Fruit fly (Drosophila melanogaster) whole organism, embryonic: ENCODE data around the gene Hsp67Ba.
A peak's percentile ranks its signal among the peaks of the same experiment; 100 is the strongest.

Experiments used
- Bgb ChIP-seq: fragments of 200-800 bp; sonication (Bioruptor generic); IDR thresholded peaks from 2 replicates; pipeline ENCODE4 v1.3.6; 2022; ENCODE audit warnings: missing biosample characterization, missing genetic modification characterization; ENCODE audit not compliant: partially characterized antibody
- BtbVII ChIP-seq: fragments of 200-800 bp; sonication (Bioruptor generic); optimal IDR thresholded peaks from 3 replicates; lab custom pipeline; 2017; ENCODE audit warnings: missing biosample characterization, mild to moderate bottlenecking, missing genetic modification characterization
- CG11247 ChIP-seq: fragments of 200-800 bp; sonication (Bioruptor generic); IDR thresholded peaks from 2 replicates; pipeline ENCODE4 v1.3.6; 2022; ENCODE audit warnings: missing biosample characterization, missing genetic modification characterization
- CG11398 ChIP-seq: fragments of 200-800 bp; sonication (Bioruptor generic); optimal IDR thresholded peaks from 2 replicates; lab custom pipeline; 2016; ENCODE audit warnings: missing biosample characterization, missing genetic modification characterization
- CG11723 ChIP-seq: fragments of 200-800 bp; sonication (Bioruptor generic); optimal IDR thresholded peaks from 2 replicates; lab custom pipeline; 2017; ENCODE audit warnings: missing biosample characterization, mild to moderate bottlenecking, missing genetic modification characterization
- CG12942 ChIP-seq: fragments of 200-800 bp; sonication (Bioruptor generic); optimal IDR thresholded peaks from 3 replicates; lab custom pipeline; 2016; ENCODE audit warnings: missing biosample characterization, missing genetic modification characterization
- CG13775 ChIP-seq: fragments of 200-800 bp; sonication (Bioruptor generic); optimal IDR thresholded peaks from 3 replicates; lab custom pipeline; 2017; ENCODE audit warnings: missing biosample characterization, mild to moderate bottlenecking, missing genetic modification characterization
- CG15479 ChIP-seq: fragments of 200-800 bp; sonication (Bioruptor generic); optimal IDR thresholded peaks from 3 replicates; lab custom pipeline; 2019; ENCODE audit warnings: missing biosample characterization, mild to moderate bottlenecking, missing genetic modification characterization, moderate library complexity
- CG15514 ChIP-seq: fragments of 200-800 bp; sonication (Bioruptor generic); optimal IDR thresholded peaks from 3 replicates; lab custom pipeline; 2017; ENCODE audit warnings: missing biosample characterization, missing genetic modification characterization, mild to moderate bottlenecking, moderate library complexity, missing genetic modification reagents
- CG16815 ChIP-seq: fragments of 200-800 bp; sonication (Bioruptor generic); optimal IDR thresholded peaks from 3 replicates; lab custom pipeline; 2017; ENCODE audit warnings: missing biosample characterization, mild to moderate bottlenecking, missing genetic modification characterization
- CG17359 ChIP-seq: fragments of 200-800 bp; sonication (Bioruptor generic); optimal IDR thresholded peaks from 3 replicates; lab custom pipeline; 2018; ENCODE audit warnings: missing biosample characterization, mild to moderate bottlenecking, missing genetic modification characterization, moderate library complexity
- CG17385 ChIP-seq: fragments of 200-800 bp; sonication (Bioruptor generic); optimal IDR thresholded peaks from 3 replicates; lab custom pipeline; 2018; ENCODE audit warnings: missing biosample characterization, mild to moderate bottlenecking, missing genetic modification characterization
- CG18262 ChIP-seq: fragments of 200-800 bp; optimal IDR thresholded peaks from 3 replicates; lab custom pipeline; 2019; ENCODE audit warnings: missing biosample characterization, mild to moderate bottlenecking, missing genetic modification characterization, moderate library complexity
- CG18764 ChIP-seq: fragments of 200-800 bp; sonication (Bioruptor generic); optimal IDR thresholded peaks from 3 replicates; lab custom pipeline; 2016; ENCODE audit warnings: missing biosample characterization, missing genetic modification characterization
- CG2678 ChIP-seq: fragments of 200-800 bp; sonication (Bioruptor generic); optimal IDR thresholded peaks from 3 replicates; lab custom pipeline; 2019; ENCODE audit warnings: missing biosample characterization, mild to moderate bottlenecking, missing genetic modification characterization, moderate library complexity
- CG30403 ChIP-seq: fragments of 200-800 bp; sonication (Bioruptor generic); optimal IDR thresholded peaks from 3 replicates; lab custom pipeline; 2016; ENCODE audit warnings: missing biosample characterization, missing genetic modification characterization
- CG31388 ChIP-seq: fragments of 200-800 bp; sonication (Bioruptor generic); optimal IDR thresholded peaks from 2 replicates; lab custom pipeline; 2016; ENCODE audit warnings: missing biosample characterization, missing genetic modification characterization
- CG32767 ChIP-seq: fragments of 200-800 bp; sonication (Bioruptor generic); IDR thresholded peaks from 2 replicates; pipeline ENCODE4 v1.3.6; 2022; ENCODE audit warnings: missing biosample characterization, missing genetic modification characterization
- CG32772 ChIP-seq: fragments of 200-800 bp; sonication (Bioruptor generic); IDR thresholded peaks from 2 replicates; pipeline ENCODE4 v1.3.6; 2022; ENCODE audit warnings: missing biosample characterization, missing genetic modification characterization
- CG3407 ChIP-seq: fragments of 200-800 bp; sonication (Bioruptor generic); optimal IDR thresholded peaks from 2 replicates; lab custom pipeline; 2018; ENCODE audit warnings: missing biosample characterization, mild to moderate bottlenecking, missing genetic modification characterization
- CG34224 ChIP-seq: fragments of 200-800 bp; sonication (Bioruptor generic); IDR thresholded peaks from 3 replicates; pipeline ENCODE4 v1.3.6; 2022; ENCODE audit warnings: missing biosample characterization, missing genetic modification characterization; ENCODE audit not compliant: partially characterized antibody
- CG5953 ChIP-seq: fragments of 200-800 bp; sonication (Bioruptor generic); IDR thresholded peaks from 2 replicates; pipeline ENCODE4 v1.3.6; 2022; ENCODE audit warnings: missing biosample characterization, missing genetic modification characterization
- CG7357 ChIP-seq: fragments of 200-800 bp; sonication (Bioruptor generic); IDR thresholded peaks from 3 replicates; pipeline ENCODE4 v1.3.6; 2022; ENCODE audit warnings: missing biosample characterization, missing genetic modification characterization
- CG8089 ChIP-seq: fragments of 200-800 bp; sonication (Bioruptor generic); optimal IDR thresholded peaks from 3 replicates; lab custom pipeline; 2016; ENCODE audit warnings: missing biosample characterization, missing genetic modification characterization
- CG8944 ChIP-seq: fragments of 200-800 bp; sonication (Bioruptor generic); optimal IDR thresholded peaks from 3 replicates; lab custom pipeline; 2016; ENCODE audit warnings: missing biosample characterization, missing genetic modification characterization
- CG9215 ChIP-seq: fragments of 200-800 bp; sonication (Bioruptor generic); IDR thresholded peaks from 2 replicates; pipeline ENCODE4 v1.3.6; 2022; ENCODE audit warnings: missing biosample characterization, missing genetic modification characterization
- CG9797 ChIP-seq: fragments of 200-800 bp; sonication (Bioruptor generic); optimal IDR thresholded peaks from 3 replicates; lab custom pipeline; 2018; ENCODE audit warnings: missing biosample characterization, mild to moderate bottlenecking, missing genetic modification characterization
- CoRest ChIP-seq: fragments of 200-800 bp; sonication (Bioruptor generic); optimal IDR thresholded peaks from 3 replicates; lab custom pipeline; 2018; ENCODE audit warnings: missing biosample characterization, mild to moderate bottlenecking, missing genetic modification characterization, moderate library complexity
- Dll ChIP-seq: fragments of 200-800 bp; sonication (Bioruptor generic); IDR thresholded peaks from 4 replicates; pipeline ENCODE4 v1.3.6; 2022; ENCODE audit warnings: missing biosample characterization, missing genetic modification characterization; ENCODE audit not compliant: partially characterized antibody
- Eip74EF ChIP-seq, 2 experiments: fragments of 200-800 bp in 1 of 2; fragments of >200 bp in 1 of 2; sonication (Bioruptor generic) in 1 of 2; optimal IDR thresholded peaks; 2 replicates each; lab custom pipeline; 2017 to 2019; ENCODE audit warnings: missing biosample characterization in 2 of 2, missing genetic modification characterization in 2 of 2, mild to moderate bottlenecking in 1 of 2, moderate library complexity in 1 of 2
- Kr ChIP-seq: fragments of 200-800 bp; sonication (Bioruptor generic); optimal IDR thresholded peaks from 2 replicates; lab custom pipeline; 2017; ENCODE audit warnings: missing biosample characterization, mild to moderate bottlenecking, missing genetic modification characterization
- Lpt ChIP-seq: fragments of >200 bp; optimal IDR thresholded peaks from 2 replicates; lab custom pipeline; 2018; ENCODE audit warnings: missing biosample characterization, missing genetic modification characterization
- MESR4 ChIP-seq: fragments of 200-800 bp; sonication (Bioruptor generic); optimal IDR thresholded peaks from 2 replicates; lab custom pipeline; 2018; ENCODE audit warnings: missing biosample characterization, mild to moderate bottlenecking, missing genetic modification characterization, moderate library complexity
- Myb ChIP-seq: fragments of 200-800 bp; sonication (Bioruptor generic); optimal IDR thresholded peaks from 2 replicates; lab custom pipeline; 2016; ENCODE audit warnings: missing biosample characterization, missing genetic modification characterization
- Taf1 ChIP-seq: fragments of 200-800 bp; sonication (Bioruptor generic); IDR thresholded peaks from 2 replicates; pipeline ENCODE4 v1.3.6; 2022; ENCODE audit warnings: missing biosample characterization, missing genetic modification characterization
- Xbp1 ChIP-seq: fragments of 200-800 bp; sonication (Bioruptor generic); optimal IDR thresholded peaks from 3 replicates; lab custom pipeline; 2016; ENCODE audit warnings: missing biosample characterization, mild to moderate bottlenecking, missing genetic modification characterization
- cad ChIP-seq: fragments of >200 bp; optimal IDR thresholded peaks from 2 replicates; lab custom pipeline; 2017; ENCODE audit warnings: missing biosample characterization, missing genetic modification characterization
- chif ChIP-seq, 2 experiments: fragments of 200-800 bp; sonication (Bioruptor generic); optimal IDR thresholded peaks; 3 replicates each; lab custom pipeline; 2016; ENCODE audit warnings: missing biosample characterization in 2 of 2, missing genetic modification characterization in 2 of 2
- dm ChIP-seq: fragments of 200-800 bp; sonication (Bioruptor generic); optimal IDR thresholded peaks from 3 replicates; lab custom pipeline; 2016; ENCODE audit warnings: missing biosample characterization, missing genetic modification characterization
- dmrt11E ChIP-seq: fragments of 200-800 bp; sonication (Bioruptor generic); optimal IDR thresholded peaks from 3 replicates; lab custom pipeline; 2018; ENCODE audit warnings: missing biosample characterization, mild to moderate bottlenecking, missing genetic modification characterization, moderate library complexity
- emc ChIP-seq: fragments of 200-800 bp; sonication (Bioruptor generic); optimal IDR thresholded peaks from 2 replicates; lab custom pipeline; 2016; ENCODE audit warnings: missing biosample characterization, missing genetic modification characterization
- eve ChIP-seq, 2 experiments: fragments of >200 bp; optimal IDR thresholded peaks; 2 replicates each; lab custom pipeline; 2017; ENCODE audit warnings: missing biosample characterization in 2 of 2, missing genetic modification characterization in 2 of 2
- ind ChIP-seq: fragments of 200-800 bp; sonication (Bioruptor generic); optimal IDR thresholded peaks from 3 replicates; lab custom pipeline; 2016; ENCODE audit warnings: missing biosample characterization, missing genetic modification characterization
- lilli ChIP-seq: fragments of 200-800 bp; sonication (Bioruptor generic); optimal IDR thresholded peaks from 3 replicates; lab custom pipeline; 2016; ENCODE audit warnings: missing biosample characterization, missing genetic modification characterization
- nau ChIP-seq: fragments of 200-800 bp; sonication (Bioruptor generic); optimal IDR thresholded peaks from 3 replicates; lab custom pipeline; 2017; ENCODE audit warnings: missing biosample characterization, mild to moderate bottlenecking, missing genetic modification characterization, missing genetic modification reagents
- run ChIP-seq: fragments of 200-800 bp; sonication (Bioruptor generic); optimal IDR thresholded peaks from 3 replicates; lab custom pipeline; 2018; ENCODE audit warnings: missing biosample characterization, mild to moderate bottlenecking, missing genetic modification characterization
- sug ChIP-seq: fragments of 200-800 bp; optimal IDR thresholded peaks from 2 replicates; lab custom pipeline; 2019; ENCODE audit warnings: missing biosample characterization, mild to moderate bottlenecking, missing genetic modification characterization, moderate library complexity
- tll ChIP-seq, 2 experiments: fragments of 200-800 bp in 1 of 2; fragments of >200 bp in 1 of 2; sonication (Bioruptor generic) in 1 of 2; optimal IDR thresholded peaks; 2 replicates each; lab custom pipeline; 2017 to 2019; ENCODE audit warnings: missing biosample characterization in 2 of 2, missing genetic modification characterization in 2 of 2, mild to moderate bottlenecking in 1 of 2, moderate library complexity in 1 of 2
- zen ChIP-seq: fragments of 200-800 bp; sonication (Bioruptor generic); optimal IDR thresholded peaks from 3 replicates; lab custom pipeline; 2018; ENCODE audit warnings: missing biosample characterization, mild to moderate bottlenecking, missing genetic modification characterization, moderate library complexity
- zfh2 ChIP-seq: fragments of 200-800 bp; sonication (Bioruptor generic); optimal IDR thresholded peaks from 2 replicates; lab custom pipeline; 2016; ENCODE audit warnings: missing biosample characterization, missing genetic modification characterization

Hsp67Ba gene

dm6 chr3L:9370907-9371365 is 8.4 kb downstream of the Hsp67Ba start, which contains the start of gene Fdx1 (continued):
- TF ChIP-seq CG18764 (GFP tag; lab: Kevin White, UChicago) = peak; percentile 21
- no peak for TF ChIP-seq CG17359 (tag; lab: Kevin White, UChicago)
- no peak for TF ChIP-seq dmrt11E
- peak; percentile 27 for TF ChIP-seq CG13775
- TF ChIP-seq CG15514 (GFP tag; lab: Kevin White, UChicago) = peak; percentile 64
- no peak for TF ChIP-seq Myb (GFP tag; lab: Kevin White, UChicago)
- TF ChIP-seq MESR4 (GFP tag; lab: Kevin White, UChicago) = peak; percentile 12
- TF ChIP-seq CG9797 = no peak
- TF ChIP-seq CG34224 = peak; percentile 47; the same call in 2 of the 3 replicates
- TF ChIP-seq emc (GFP tag; lab: Kevin White, UChicago) = no peak
- peak; percentile 12 for TF ChIP-seq zfh2 (GFP tag; lab: Kevin White, UChicago)
- TF ChIP-seq Lpt (GFP tag; lab: Kevin White, UChicago) = no peak
- TF ChIP-seq Taf1 (GFP tag; lab: Robert Waterston, UW) = no peak
- peak; percentile 55 for TF ChIP-seq CoRest (tag; lab: Kevin White, UChicago)
- TF ChIP-seq ind (GFP tag; lab: Kevin White, UChicago) = peak; percentile 47
- peak; percentile 43 for TF ChIP-seq CG18262 (tag; lab: Kevin White, UChicago)

- no peak for TF ChIP-seq Xbp1 (GFP tag; lab: Kevin White, UChicago)
- no peak for TF ChIP-seq Dll (GFP tag; lab: Robert Waterston, UW)
- TF ChIP-seq CG7357 = no peak
- TF ChIP-seq Bgb (GFP tag; lab: Robert Waterston, UW) = no peak
- TF ChIP-seq nau (GFP tag; lab: Kevin White, UChicago) = no peak
- TF ChIP-seq CG30403 (GFP tag; lab: Kevin White, UChicago) = no peak
- no peak for TF ChIP-seq eve (GFP tag; optimal IDR thresholded peaks at IDR 0.05; lab: Kevin White, UChicago)
- no peak for TF ChIP-seq CG9215
- TF ChIP-seq CG2678 = no peak
- no peak for TF ChIP-seq CG32772 (GFP tag; lab: Robert Waterston, UW)
- TF ChIP-seq dmrt11E = no peak
- no peak for TF ChIP-seq CG32767
- TF ChIP-seq CG15479 = peak; percentile 95
- TF ChIP-seq CG5953 (GFP tag; lab: Robert Waterston, UW) = 0 out of 2 replicates have a peak, but pooled peaks have one; percentile 14
- no peak for TF ChIP-seq CG11723 (GFP tag; lab: Kevin White, UChicago)
- no peak for TF ChIP-seq CG11398 (GFP tag; lab: Kevin White, UChicago)
- no peak for TF ChIP-seq CG16815 (GFP tag; lab: Kevin White, UChicago)
- peak; percentile 76 for TF ChIP-seq cad (GFP tag; lab: Kevin White, UChicago)
- no peak for TF ChIP-seq CG17359 (tag; lab: Kevin White, UChicago)
- TF ChIP-seq BtbVII = no peak
- no peak for TF ChIP-seq CG8944
- no peak for TF ChIP-seq CG8089 (GFP tag; lab: Kevin White, UChicago)
- TF ChIP-seq CG31388 (GFP tag; lab: Kevin White, UChicago) = no peak
- TF ChIP-seq tll (GFP tag; optimal IDR thresholded peaks at IDR 0.05; lab: Kevin White, UChicago) = peak in 1 of 2 experiments; percentile 93
- TF ChIP-seq CG12942 = no peak
- TF ChIP-seq CG3407 (GFP tag; lab: Kevin White, UChicago) = no peak
- TF ChIP-seq CG11247 = no peak
- peak; percentile 51 for TF ChIP-seq zen (tag; lab: Kevin White, UChicago)
- TF ChIP-seq Eip74EF (GFP tag; optimal IDR thresholded peaks at IDR 0.05; lab: Kevin White, UChicago) = no peak
- TF ChIP-seq sug (tag; lab: Kevin White, UChicago) = no peak
- TF ChIP-seq dm (GFP tag; lab: Kevin White, UChicago) = no peak
- peak; percentile 64 for TF ChIP-seq Kr (GFP tag; lab: Kevin White, UChicago)
- no peak for TF ChIP-seq run (tag; lab: Kevin White, UChicago)
- TF ChIP-seq CG17385 (GFP tag; lab: Kevin White, UChicago) = no peak
- no peak for TF ChIP-seq lilli (GFP tag; lab: Kevin White, UChicago)
- TF ChIP-seq chif (GFP tag; optimal IDR thresholded peaks at IDR 0.05; lab: Kevin White, UChicago) = no peak
Observed at dm6 chr3L:9368665-9369064, 10.7 kb downstream of the Hsp67Ba start.
